Fruit fly (Drosophila melanogaster) whole organism, embryonic: Measurements from ENCODE around the gene CG13097.

ENCODE experiments used
- Ada2b ChIP-seq: fragments of 200-800 bp; sonication (Bioruptor generic); IDR thresholded peaks from 2 replicates; pipeline ENCODE4 v1.3.6; 2022; ENCODE audit warnings: missing biosample characterization, missing genetic modification characterization
- Aef1 ChIP-seq: fragments of 200-800 bp; sonication (Bioruptor generic); IDR thresholded peaks from 3 replicates; pipeline ENCODE4 v1.3.6; 2022; ENCODE audit warnings: missing biosample characterization, missing genetic modification characterization
- CG10366 ChIP-seq: fragments of 200-800 bp; sonication (Bioruptor generic); IDR thresholded peaks from 2 replicates; pipeline ENCODE4 v1.3.6; 2022; ENCODE audit warnings: missing biosample characterization, missing genetic modification characterization
- CG11560 ChIP-seq: fragments of 200-800 bp; sonication (Bioruptor generic); IDR thresholded peaks from 3 replicates; pipeline ENCODE4 v1.3.6; 2022; ENCODE audit warnings: missing biosample characterization, missing genetic modification characterization
- CG12071 ChIP-seq: fragments of 200-800 bp; sonication (Bioruptor generic); optimal IDR thresholded peaks from 3 replicates; lab custom pipeline; 2018; ENCODE audit warnings: missing biosample characterization, mild to moderate bottlenecking, missing genetic modification characterization
- CG14667 ChIP-seq: fragments of 200-800 bp; sonication (Bioruptor generic); IDR thresholded peaks from 2 replicates; pipeline ENCODE4 v1.3.6; 2022; ENCODE audit warnings: missing biosample characterization, missing genetic modification characterization
- CG1602 ChIP-seq: fragments of 200-800 bp; sonication (Bioruptor generic); optimal IDR thresholded peaks from 3 replicates; lab custom pipeline; 2016; ENCODE audit warnings: missing biosample characterization, missing genetic modification characterization
- CG1603 ChIP-seq: fragments of 200-800 bp; sonication (Bioruptor generic); optimal IDR thresholded peaks from 2 replicates; lab custom pipeline; 2019; ENCODE audit warnings: missing biosample characterization, mild to moderate bottlenecking, missing genetic modification characterization, moderate library complexity
- CG18599 ChIP-seq: fragments of 200-800 bp; sonication (Bioruptor generic); optimal IDR thresholded peaks from 3 replicates; lab custom pipeline; 2017; ENCODE audit warnings: missing biosample characterization, missing genetic modification characterization, mild to moderate bottlenecking, moderate library complexity, missing genetic modification reagents
- CG18619 ChIP-seq: fragments of 200-800 bp; sonication (Bioruptor generic); optimal IDR thresholded peaks from 3 replicates; lab custom pipeline; 2017; ENCODE audit warnings: missing biosample characterization, mild to moderate bottlenecking, missing genetic modification characterization
- CG18764 ChIP-seq: fragments of 200-800 bp; sonication (Bioruptor generic); optimal IDR thresholded peaks from 3 replicates; lab custom pipeline; 2016; ENCODE audit warnings: missing biosample characterization, missing genetic modification characterization
- CG2120 ChIP-seq: fragments of 200-800 bp; sonication (Bioruptor generic); optimal IDR thresholded peaks from 3 replicates; lab custom pipeline; 2016; ENCODE audit warnings: missing biosample characterization, missing genetic modification characterization
- CG2129 ChIP-seq: fragments of 200-800 bp; sonication (Bioruptor generic); IDR thresholded peaks from 2 replicates; pipeline ENCODE4 v1.3.6; 2022; ENCODE audit warnings: missing biosample characterization, missing genetic modification characterization; ENCODE audit not compliant: partially characterized antibody
- CG4282 ChIP-seq: fragments of 200-800 bp; sonication (Bioruptor generic); optimal IDR thresholded peaks from 2 replicates; lab custom pipeline; 2016; ENCODE audit warnings: missing biosample characterization, missing genetic modification characterization
- CG4404 ChIP-seq: fragments of 200-800 bp; sonication (Bioruptor generic); IDR thresholded peaks from 2 replicates; pipeline ENCODE4 v1.3.6; 2022; ENCODE audit warnings: missing biosample characterization, missing genetic modification characterization
- CG4820 ChIP-seq: fragments of 200-800 bp; sonication (Bioruptor generic); optimal IDR thresholded peaks from 3 replicates; lab custom pipeline; 2016; ENCODE audit warnings: missing biosample characterization, missing genetic modification characterization
- CG6254 ChIP-seq: fragments of 200-800 bp; sonication (Bioruptor generic); optimal IDR thresholded peaks from 3 replicates; lab custom pipeline; 2017; ENCODE audit warnings: mild to moderate bottlenecking, missing biosample characterization, missing genetic modification reagents, missing genetic modification characterization
- CG7839 ChIP-seq: fragments of 200-800 bp; sonication (Bioruptor generic); optimal IDR thresholded peaks from 3 replicates; lab custom pipeline; 2018; ENCODE audit warnings: missing biosample characterization, mild to moderate bottlenecking, missing genetic modification characterization, moderate library complexity
- CG8388 ChIP-seq: fragments of 200-800 bp; sonication (Bioruptor generic); optimal IDR thresholded peaks from 2 replicates; lab custom pipeline; 2019; ENCODE audit warnings: missing biosample characterization, mild to moderate bottlenecking, missing genetic modification characterization, moderate library complexity
- CG9609 ChIP-seq: fragments of 200-800 bp; sonication (Bioruptor generic); optimal IDR thresholded peaks from 3 replicates; lab custom pipeline; 2016; ENCODE audit warnings: missing biosample characterization, missing genetic modification characterization
- Dip2 ChIP-seq: fragments of 200-800 bp; sonication (Bioruptor generic); IDR thresholded peaks from 2 replicates; pipeline ENCODE4 v1.3.6; 2022; ENCODE audit warnings: missing biosample characterization, missing genetic modification characterization
- Doc2 ChIP-seq: fragments of 200-800 bp; sonication (Bioruptor generic); IDR thresholded peaks from 2 replicates; pipeline ENCODE4 v1.3.6; 2022; ENCODE audit warnings: missing biosample characterization, missing genetic modification characterization
- Ets97D ChIP-seq: fragments of 200-800 bp; sonication (Bioruptor generic); optimal IDR thresholded peaks from 3 replicates; lab custom pipeline; 2016; ENCODE audit warnings: missing biosample characterization, missing genetic modification characterization
- GATAe ChIP-seq: fragments of 200-800 bp; sonication (Bioruptor generic); conservative IDR thresholded peaks from 2 replicates; pipeline ENCODE4 v1.3.6; 2022; ENCODE audit warnings: missing biosample characterization, missing genetic modification characterization
- Gsc ChIP-seq: fragments of 200-800 bp; sonication (Bioruptor generic); IDR thresholded peaks from 2 replicates; pipeline ENCODE4 v1.3.6; 2022; ENCODE audit warnings: missing biosample characterization, missing genetic modification characterization
- Nf-YA ChIP-seq: fragments of 200-800 bp; sonication (Bioruptor generic); IDR thresholded peaks from 2 replicates; pipeline ENCODE4 v1.3.6; 2022; ENCODE audit warnings: missing biosample characterization, missing genetic modification characterization
- Nf-YC ChIP-seq: fragments of 200-800 bp; optimal IDR thresholded peaks from 3 replicates; lab custom pipeline; 2019; ENCODE audit warnings: missing biosample characterization, mild to moderate bottlenecking, missing genetic modification characterization, moderate library complexity
- PHDP ChIP-seq: fragments of 200-800 bp; sonication (Bioruptor generic); optimal IDR thresholded peaks from 3 replicates; lab custom pipeline; 2018; ENCODE audit warnings: missing biosample characterization, mild to moderate bottlenecking, missing genetic modification characterization, moderate library complexity
- ac ChIP-seq: fragments of 200-800 bp; sonication (Bioruptor generic); optimal IDR thresholded peaks from 3 replicates; lab custom pipeline; 2017; ENCODE audit warnings: missing biosample characterization, mild to moderate bottlenecking, missing genetic modification characterization
- al ChIP-seq: fragments of 200-800 bp; sonication (Bioruptor generic); IDR thresholded peaks from 2 replicates; pipeline ENCODE4 v1.3.6; 2022; ENCODE audit warnings: missing biosample characterization, missing genetic modification characterization
- amos ChIP-seq: fragments of 200-800 bp; sonication (Bioruptor generic); IDR thresholded peaks from 2 replicates; pipeline ENCODE4 v1.3.6; 2022; ENCODE audit warnings: missing biosample characterization, missing genetic modification characterization; ENCODE audit not compliant: partially characterized antibody
- az2 ChIP-seq: fragments of 200-800 bp; sonication (Bioruptor generic); optimal IDR thresholded peaks from 3 replicates; lab custom pipeline; 2016; ENCODE audit warnings: missing biosample characterization, missing genetic modification characterization
- cas ChIP-seq: fragments of 200-800 bp; sonication (Bioruptor generic); IDR thresholded peaks from 2 replicates; pipeline ENCODE4 v1.3.6; 2022; ENCODE audit warnings: missing biosample characterization, missing genetic modification characterization
- caup ChIP-seq: fragments of 200-800 bp; sonication (Bioruptor generic); optimal IDR thresholded peaks from 3 replicates; lab custom pipeline; 2017; ENCODE audit warnings: missing biosample characterization, mild to moderate bottlenecking, missing genetic modification characterization, moderate library complexity; ENCODE audit not compliant: severe bottlenecking
- ci ChIP-seq: fragments of 200-800 bp; sonication (Bioruptor generic); IDR thresholded peaks from 3 replicates; pipeline ENCODE4 v1.3.6; 2022; ENCODE audit warnings: missing biosample characterization, missing genetic modification characterization
- crol ChIP-seq: fragments of 200-800 bp; sonication (Bioruptor generic); IDR thresholded peaks from 2 replicates; pipeline ENCODE4 v1.3.6; 2022; ENCODE audit warnings: missing biosample characterization, missing genetic modification characterization
- da ChIP-seq: fragments of 200-800 bp; sonication (Bioruptor generic); optimal IDR thresholded peaks from 2 replicates; lab custom pipeline; 2016; ENCODE audit warnings: missing biosample characterization, missing genetic modification characterization
- disco-r ChIP-seq: fragments of 200-800 bp; sonication (Bioruptor generic); optimal IDR thresholded peaks from 2 replicates; lab custom pipeline; 2016; ENCODE audit warnings: missing biosample characterization, missing genetic modification characterization
- gcm2 ChIP-seq: fragments of 200-800 bp; sonication (Bioruptor generic); optimal IDR thresholded peaks from 2 replicates; lab custom pipeline; 2016; ENCODE audit warnings: missing biosample characterization, missing genetic modification characterization
- gro ChIP-seq: fragments of 200-800 bp; sonication (Bioruptor generic); optimal IDR thresholded peaks from 2 replicates; lab custom pipeline; 2016; ENCODE audit warnings: missing biosample characterization, missing genetic modification characterization
- gsb-n ChIP-seq: fragments of 200-800 bp; sonication (Bioruptor generic); optimal IDR thresholded peaks from 3 replicates; lab custom pipeline; 2018; ENCODE audit warnings: missing biosample characterization, mild to moderate bottlenecking, missing genetic modification characterization
- her ChIP-seq: fragments of 200-800 bp; sonication (Bioruptor generic); optimal IDR thresholded peaks from 2 replicates; lab custom pipeline; 2016; ENCODE audit warnings: missing biosample characterization, missing genetic modification characterization
- lmd ChIP-seq: fragments of 200-800 bp; sonication (Bioruptor generic); IDR thresholded peaks from 2 replicates; pipeline ENCODE4 v1.3.6; 2022; ENCODE audit warnings: missing biosample characterization, missing genetic modification characterization
- pan ChIP-seq, 4 experiments: fragments of >200 bp in 3 of 4; fragments of 200-800 bp in 1 of 4; sonication (Bioruptor generic) in 1 of 4; optimal IDR thresholded peaks in 3 of 4; IDR thresholded peaks in 1 of 4; 2 replicates each; pipeline versions ENCODE4 v1.3.6 to Lab custom; 2017 to 2022; ENCODE audit warnings: missing biosample characterization in 2 of 4, missing genetic modification characterization in 2 of 4, mixed read lengths in 1 of 4
- pho ChIP-seq: fragments of 200-800 bp; sonication (Bioruptor generic); optimal IDR thresholded peaks from 2 replicates; lab custom pipeline; 2016; ENCODE audit warnings: missing biosample characterization, missing genetic modification characterization
- pros ChIP-seq: fragments of 200-800 bp; sonication (Bioruptor generic); optimal IDR thresholded peaks from 3 replicates; lab custom pipeline; 2019; ENCODE audit warnings: missing biosample characterization, mild to moderate bottlenecking, missing genetic modification characterization, moderate library complexity
- rib ChIP-seq: fragments of 200-800 bp; sonication (Bioruptor generic); IDR thresholded peaks from 2 replicates; pipeline ENCODE4 v1.3.6; 2022; ENCODE audit warnings: missing biosample characterization, missing genetic modification characterization
- ro ChIP-seq: fragments of 200-800 bp; sonication (Bioruptor generic); IDR thresholded peaks from 2 replicates; pipeline ENCODE4 v1.3.6; 2022; ENCODE audit warnings: missing biosample characterization, missing genetic modification characterization
- sna ChIP-seq: fragments of 200-800 bp; sonication (Bioruptor generic); IDR thresholded peaks from 2 replicates; pipeline ENCODE4 v1.3.6; 2022; ENCODE audit warnings: missing biosample characterization, missing genetic modification characterization; ENCODE audit not compliant: partially characterized antibody
- toy ChIP-seq: fragments of 200-800 bp; sonication (Bioruptor generic); IDR thresholded peaks from 2 replicates; pipeline ENCODE4 v1.3.6; 2022; ENCODE audit warnings: missing biosample characterization, missing genetic modification characterization
- z ChIP-seq: fragments of 200-800 bp; sonication (Bioruptor generic); IDR thresholded peaks from 3 replicates; pipeline ENCODE4 v1.3.6; 2022; ENCODE audit warnings: missing biosample characterization, missing genetic modification characterization

CG13097 gene

dm6 chr2L:8528318-8528717, 13.7 kb upstream of the CG13097 start, which contains the start of the genes lmgA and lmgB (continued):
- no peak for TF ChIP-seq Gsc
- no peak for TF ChIP-seq caup (GFP tag; lab: Kevin White, UChicago)
- TF ChIP-seq pho (GFP tag; lab: Kevin White, UChicago), result no peak
- no peak for TF ChIP-seq Dip2 (GFP tag; lab: Robert Waterston, UW)
- TF ChIP-seq CG18764 (GFP tag; lab: Kevin White, UChicago), result peak; percentile 21
- TF ChIP-seq gsb-n (tag; lab: Kevin White, UChicago), result no peak
- no peak for TF ChIP-seq gcm2 (GFP tag; lab: Kevin White, UChicago)
- TF ChIP-seq disco-r (GFP tag; lab: Kevin White, UChicago), result no peak
- TF ChIP-seq ro, result no peak
- TF ChIP-seq CG8388 (GFP tag; lab: Kevin White, UChicago), result peak; percentile 8
- TF ChIP-seq her (GFP tag; lab: Kevin White, UChicago), result no peak
- peak; percentile 42 for TF ChIP-seq CG1602 (GFP tag; lab: Kevin White, UChicago)
- TF ChIP-seq CG11560 (tag; lab: Robert Waterston, UW), result no peak
- TF ChIP-seq z (GFP tag; lab: Robert Waterston, UW), result no peak
- 0 out of 2 replicates have a peak, but pooled peaks have one; percentile 27 for TF ChIP-seq al (GFP tag; lab: Robert Waterston, UW)
- TF ChIP-seq cas (GFP tag; lab: Robert Waterston, UW), result peak; percentile 26; the same call in 1 of the 2 replicates
- TF ChIP-seq amos (GFP tag; lab: Robert Waterston, UW), result peak; percentile 85; the same call in 1 of the 2 replicates
- TF ChIP-seq crol (GFP tag; lab: Robert Waterston, UW), result no peak
- TF ChIP-seq CG4820 (GFP tag; lab: Kevin White, UChicago), result no peak
- TF ChIP-seq Doc2 (GFP tag; lab: Robert Waterston, UW), result no peak
- TF ChIP-seq Ets97D, result no peak
- TF ChIP-seq CG6254 (GFP tag; lab: Kevin White, UChicago), result no peak
- TF ChIP-seq CG4282 (GFP tag; lab: Kevin White, UChicago), result no peak
- no peak for TF ChIP-seq ac (GFP tag; lab: Kevin White, UChicago)
- peak; percentile 78 for TF ChIP-seq sna (GFP tag; lab: Robert Waterston, UW)
- TF ChIP-seq pan (optimal IDR thresholded peaks at IDR 0.05; lab: Kevin White, UChicago), result no peak
- TF ChIP-seq pan (GFP tag; optimal IDR thresholded peaks at IDR 0.05 in 1 of 2, IDR thresholded peaks at IDR 0.05 in 1 of 2), result peak in 1 of 2 experiments; percentile 47
- peak; percentile 12; the same call in 1 of the 2 replicates for TF ChIP-seq lmd (GFP tag; lab: Robert Waterston, UW)
- TF ChIP-seq CG10366 (GFP tag; lab: Robert Waterston, UW), result no peak
- TF ChIP-seq ci, result peak; percentile 36; the same call in 1 of the 3 replicates
- TF ChIP-seq toy (GFP tag; lab: Robert Waterston, UW), result no peak
- peak; percentile 66 for TF ChIP-seq CG1603
- TF ChIP-seq Ada2b (GFP tag; lab: Robert Waterston, UW), result 0 out of 2 replicates have a peak, but pooled peaks have one; percentile 17
- TF ChIP-seq CG2120 (GFP tag; lab: Kevin White, UChicago), result peak; percentile 62
- TF ChIP-seq GATAe, result no peak
- peak; percentile 30 for TF ChIP-seq gro (GFP tag; lab: Kevin White, UChicago)
- TF ChIP-seq CG2129, result peak; percentile 82
- no peak; the same call in 2 of the 3 replicates for TF ChIP-seq Aef1 (GFP tag; lab: Robert Waterston, UW)
- TF ChIP-seq CG9609 (GFP tag; lab: Kevin White, UChicago), result no peak
- TF ChIP-seq Nf-YC, result no peak
- TF ChIP-seq CG18599, result no peak
- TF ChIP-seq CG4404 (GFP tag; lab: Robert Waterston, UW), result no peak
- peak; percentile 27 for TF ChIP-seq CG7839 (tag; lab: Kevin White, UChicago)
- peak; percentile 45 for TF ChIP-seq az2 (GFP tag; lab: Kevin White, UChicago)
- TF ChIP-seq PHDP (tag; lab: Kevin White, UChicago), result peak; percentile 1
- TF ChIP-seq CG14667 (GFP tag; lab: Robert Waterston, UW), result no peak
- peak; percentile 49; the same call in 1 of the 2 replicates for TF ChIP-seq rib (GFP tag; lab: Robert Waterston, UW)
- TF ChIP-seq pros (GFP tag; lab: Kevin White, UChicago), result no peak
- no peak for TF ChIP-seq da
- TF ChIP-seq CG18619 (GFP tag; lab: Kevin White, UChicago), result no peak
- TF ChIP-seq Nf-YA, result no peak
- no peak for TF ChIP-seq CG12071
